Fruit fly (Drosophila melanogaster) whole organism, embryonic: ENCODE results near the gene Ufd1.

Experiments used
- Atf-2 ChIP-seq: fragments of 200-800 bp; sonication (Bioruptor generic); optimal IDR thresholded peaks from 2 replicates; lab custom pipeline; 2016; ENCODE audit warnings: missing biosample characterization, missing genetic modification characterization
- B-H1 ChIP-seq: fragments of 200-800 bp; sonication (Bioruptor generic); IDR thresholded peaks from 3 replicates; pipeline ENCODE4 v1.3.6; 2022; ENCODE audit warnings: missing biosample characterization, missing genetic modification characterization
- CG11723 ChIP-seq: fragments of 200-800 bp; sonication (Bioruptor generic); optimal IDR thresholded peaks from 2 replicates; lab custom pipeline; 2017; ENCODE audit warnings: missing biosample characterization, mild to moderate bottlenecking, missing genetic modification characterization
- CG12236 ChIP-seq: fragments of 200-800 bp; sonication (Bioruptor generic); optimal IDR thresholded peaks from 2 replicates; lab custom pipeline; 2016; ENCODE audit warnings: missing biosample characterization, missing genetic modification characterization
- CG12769 ChIP-seq: fragments of 200-800 bp; sonication (Bioruptor generic); optimal IDR thresholded peaks from 2 replicates; lab custom pipeline; 2019; ENCODE audit warnings: missing biosample characterization, mild to moderate bottlenecking, missing genetic modification characterization, moderate library complexity
- CG14965 ChIP-seq: fragments of 200-800 bp; sonication (Bioruptor generic); optimal IDR thresholded peaks from 2 replicates; lab custom pipeline; 2016; ENCODE audit warnings: missing biosample characterization, missing genetic modification characterization, borderline replicate concordance
- CG17328 ChIP-seq: fragments of 200-800 bp; sonication (Bioruptor generic); IDR thresholded peaks from 2 replicates; pipeline ENCODE4 v1.3.6; 2022; ENCODE audit warnings: missing biosample characterization, missing genetic modification characterization
- CG17361 ChIP-seq: fragments of 200-800 bp; sonication (Bioruptor generic); IDR thresholded peaks from 3 replicates; pipeline ENCODE4 v1.3.6; 2022; ENCODE audit warnings: missing biosample characterization, missing genetic modification characterization
- CG17912 ChIP-seq: fragments of 200-800 bp; sonication (Bioruptor generic); optimal IDR thresholded peaks from 2 replicates; lab custom pipeline; 2018; ENCODE audit warnings: missing biosample characterization, mild to moderate bottlenecking, missing genetic modification characterization
- CG1832 ChIP-seq: fragments of 200-800 bp; sonication (Bioruptor generic); optimal IDR thresholded peaks from 2 replicates; lab custom pipeline; 2017; ENCODE audit warnings: missing biosample characterization, mild to moderate bottlenecking, missing genetic modification characterization, inconsistent platforms
- CG30020 ChIP-seq: fragments of 200-800 bp; optimal IDR thresholded peaks from 2 replicates; lab custom pipeline; 2019; ENCODE audit warnings: missing biosample characterization, mild to moderate bottlenecking, missing genetic modification characterization, moderate library complexity
- CG31441 ChIP-seq: fragments of 200-800 bp; sonication (Bioruptor generic); IDR thresholded peaks from 2 replicates; pipeline ENCODE4 v1.3.6; 2022; ENCODE audit warnings: missing biosample characterization, missing genetic modification characterization
- CG6654 ChIP-seq: fragments of 200-800 bp; sonication (Bioruptor generic); optimal IDR thresholded peaks from 2 replicates; lab custom pipeline; 2017; ENCODE audit warnings: missing biosample characterization, mild to moderate bottlenecking, missing genetic modification characterization
- CG7357 ChIP-seq: fragments of 200-800 bp; sonication (Bioruptor generic); IDR thresholded peaks from 3 replicates; pipeline ENCODE4 v1.3.6; 2022; ENCODE audit warnings: missing biosample characterization, missing genetic modification characterization
- CG7372 ChIP-seq: fragments of 200-800 bp; sonication (Bioruptor generic); IDR thresholded peaks from 2 replicates; pipeline ENCODE4 v1.3.6; 2022; ENCODE audit warnings: missing biosample characterization, missing genetic modification characterization
- CG8290 ChIP-seq, 3 experiments: fragments of 200-800 bp; sonication (Bioruptor generic); optimal IDR thresholded peaks; 2 replicates each; lab custom pipeline; 2016 to 2019; ENCODE audit warnings: missing biosample characterization in 3 of 3, missing genetic modification characterization in 3 of 3, mild to moderate bottlenecking in 2 of 3, moderate library complexity in 1 of 3
- CG9797 ChIP-seq: fragments of 200-800 bp; sonication (Bioruptor generic); optimal IDR thresholded peaks from 3 replicates; lab custom pipeline; 2018; ENCODE audit warnings: missing biosample characterization, mild to moderate bottlenecking, missing genetic modification characterization
- D19B ChIP-seq: fragments of 200-800 bp; sonication (Bioruptor generic); optimal IDR thresholded peaks from 2 replicates; lab custom pipeline; 2017; ENCODE audit warnings: missing biosample characterization, mild to moderate bottlenecking, missing genetic modification characterization
- Dip3 ChIP-seq: fragments of 200-800 bp; sonication (Bioruptor generic); optimal IDR thresholded peaks from 3 replicates; lab custom pipeline; 2016; ENCODE audit warnings: missing biosample characterization, missing genetic modification characterization
- Eip74EF ChIP-seq, 2 experiments: fragments of 200-800 bp in 1 of 2; fragments of >200 bp in 1 of 2; sonication (Bioruptor generic) in 1 of 2; optimal IDR thresholded peaks; 2 replicates each; lab custom pipeline; 2017 to 2019; ENCODE audit warnings: missing biosample characterization in 2 of 2, missing genetic modification characterization in 2 of 2, mild to moderate bottlenecking in 1 of 2, moderate library complexity in 1 of 2
- Ets65A ChIP-seq: fragments of 200-800 bp; sonication (Bioruptor generic); peaks from one replicate; lab custom pipeline; 2016; ENCODE audit warnings: missing biosample characterization, missing genetic modification characterization
- Gsc ChIP-seq: fragments of 200-800 bp; sonication (Bioruptor generic); IDR thresholded peaks from 2 replicates; pipeline ENCODE4 v1.3.6; 2022; ENCODE audit warnings: missing biosample characterization, missing genetic modification characterization
- Max ChIP-seq: fragments of 200-800 bp; sonication (Bioruptor generic); optimal IDR thresholded peaks from 2 replicates; lab custom pipeline; 2016; ENCODE audit warnings: missing biosample characterization, mild to moderate bottlenecking, missing genetic modification characterization
- Myb ChIP-seq: fragments of 200-800 bp; sonication (Bioruptor generic); optimal IDR thresholded peaks from 2 replicates; lab custom pipeline; 2016; ENCODE audit warnings: missing biosample characterization, missing genetic modification characterization
- Nf-YC ChIP-seq: fragments of 200-800 bp; optimal IDR thresholded peaks from 3 replicates; lab custom pipeline; 2019; ENCODE audit warnings: missing biosample characterization, mild to moderate bottlenecking, missing genetic modification characterization, moderate library complexity
- Oli ChIP-seq: fragments of 200-800 bp; sonication (Bioruptor generic); optimal IDR thresholded peaks from 2 replicates; lab custom pipeline; 2018; ENCODE audit warnings: missing biosample characterization, mild to moderate bottlenecking, missing genetic modification characterization, moderate library complexity
- PHDP ChIP-seq: fragments of 200-800 bp; sonication (Bioruptor generic); optimal IDR thresholded peaks from 3 replicates; lab custom pipeline; 2018; ENCODE audit warnings: missing biosample characterization, mild to moderate bottlenecking, missing genetic modification characterization, moderate library complexity
- Ptx1 ChIP-seq: fragments of 200-800 bp; sonication (Bioruptor generic); IDR thresholded peaks from 2 replicates; pipeline ENCODE4 v1.3.6; 2022; ENCODE audit warnings: missing biosample characterization, missing genetic modification characterization
- aop ChIP-seq: fragments of 200-800 bp; sonication (Bioruptor generic); IDR thresholded peaks from 2 replicates; pipeline ENCODE4 v1.3.6; 2022; ENCODE audit warnings: missing biosample characterization, missing genetic modification characterization
- bcd ChIP-seq: fragments of 200-800 bp; sonication (Bioruptor generic); optimal IDR thresholded peaks from 2 replicates; lab custom pipeline; 2017; ENCODE audit warnings: missing biosample characterization, mild to moderate bottlenecking, missing genetic modification characterization
- chm ChIP-seq: fragments of 200-800 bp; sonication (Bioruptor generic); IDR thresholded peaks from 2 replicates; pipeline ENCODE4 v1.3.6; 2022; ENCODE audit warnings: missing biosample characterization, missing genetic modification characterization
- cwo ChIP-seq: fragments of 200-800 bp; sonication (Bioruptor generic); optimal IDR thresholded peaks from 3 replicates; lab custom pipeline; 2017; ENCODE audit warnings: missing biosample characterization, missing genetic modification characterization, mild to moderate bottlenecking, moderate library complexity, missing genetic modification reagents
- disco-r ChIP-seq: fragments of 200-800 bp; sonication (Bioruptor generic); optimal IDR thresholded peaks from 2 replicates; lab custom pipeline; 2016; ENCODE audit warnings: missing biosample characterization, missing genetic modification characterization
- esg ChIP-seq: fragments of 200-800 bp; sonication (Bioruptor generic); conservative IDR thresholded peaks from 2 replicates; pipeline ENCODE4 v1.3.6; 2022; ENCODE audit warnings: missing biosample characterization, missing genetic modification characterization
- eve ChIP-seq, 2 experiments: fragments of >200 bp; optimal IDR thresholded peaks; 2 replicates each; lab custom pipeline; 2017; ENCODE audit warnings: missing biosample characterization in 2 of 2, missing genetic modification characterization in 2 of 2
- fru ChIP-seq: fragments of >200 bp; optimal IDR thresholded peaks from 2 replicates; lab custom pipeline; 2017
- fu2 ChIP-seq: fragments of 200-800 bp; sonication (Bioruptor generic); optimal IDR thresholded peaks from 2 replicates; lab custom pipeline; 2016; ENCODE audit warnings: missing biosample characterization, missing genetic modification characterization
- her ChIP-seq: fragments of 200-800 bp; sonication (Bioruptor generic); optimal IDR thresholded peaks from 2 replicates; lab custom pipeline; 2016; ENCODE audit warnings: missing biosample characterization, missing genetic modification characterization
- kah ChIP-seq: fragments of 200-800 bp; sonication (Bioruptor generic); optimal IDR thresholded peaks from 2 replicates; lab custom pipeline; 2018; ENCODE audit warnings: missing biosample characterization, mild to moderate bottlenecking, missing genetic modification characterization
- lov ChIP-seq, 2 experiments: fragments of 200-800 bp in 1 of 2; fragments of >200 bp in 1 of 2; sonication (Bioruptor generic) in 1 of 2; IDR thresholded peaks in 1 of 2; optimal IDR thresholded peaks in 1 of 2; 2 replicates in 1 of 2; 3 replicates in 1 of 2; pipeline versions ENCODE4 v1.3.6 to Lab custom; 2017 to 2022; ENCODE audit warnings: missing biosample characterization in 1 of 2, missing genetic modification characterization in 1 of 2
- luna ChIP-seq: fragments of 200-800 bp; sonication (Bioruptor generic); optimal IDR thresholded peaks from 2 replicates; lab custom pipeline; 2016; ENCODE audit warnings: missing biosample characterization, missing genetic modification characterization
- nom ChIP-seq: fragments of 200-800 bp; sonication (Bioruptor generic); optimal IDR thresholded peaks from 2 replicates; lab custom pipeline; 2017; ENCODE audit warnings: missing biosample characterization, missing genetic modification characterization, mild to moderate bottlenecking, moderate library complexity, missing genetic modification reagents
- prd ChIP-seq, 3 experiments: fragments of >200 bp in 2 of 3; fragments of 200-800 bp in 1 of 3; sonication (Bioruptor generic) in 1 of 3; optimal IDR thresholded peaks in 2 of 3; IDR thresholded peaks in 1 of 3; 2 replicates in 2 of 3; 3 replicates in 1 of 3; pipeline versions ENCODE4 v1.3.6 to Lab custom; 2017 to 2022; ENCODE audit warnings: missing biosample characterization in 1 of 3, missing genetic modification characterization in 1 of 3
- ranshi ChIP-seq: fragments of 200-800 bp; sonication (Bioruptor generic); IDR thresholded peaks from 2 replicates; pipeline ENCODE4 v1.3.6; 2022; ENCODE audit warnings: missing biosample characterization, missing genetic modification characterization
- shn ChIP-seq: fragments of 200-800 bp; sonication (Bioruptor generic); optimal IDR thresholded peaks from 3 replicates; lab custom pipeline; 2016; ENCODE audit warnings: missing biosample characterization, missing genetic modification characterization
- sna ChIP-seq: fragments of 200-800 bp; sonication (Bioruptor generic); IDR thresholded peaks from 2 replicates; pipeline ENCODE4 v1.3.6; 2022; ENCODE audit warnings: missing biosample characterization, missing genetic modification characterization; ENCODE audit not compliant: partially characterized antibody
- ssp ChIP-seq: fragments of 200-800 bp; sonication (Bioruptor generic); IDR thresholded peaks from 2 replicates; pipeline ENCODE4 v1.3.6; 2022; ENCODE audit warnings: missing biosample characterization, missing genetic modification characterization
- zfh2 ChIP-seq: fragments of 200-800 bp; sonication (Bioruptor generic); optimal IDR thresholded peaks from 2 replicates; lab custom pipeline; 2016; ENCODE audit warnings: missing biosample characterization, missing genetic modification characterization

Gene Ufd1

DNA sequence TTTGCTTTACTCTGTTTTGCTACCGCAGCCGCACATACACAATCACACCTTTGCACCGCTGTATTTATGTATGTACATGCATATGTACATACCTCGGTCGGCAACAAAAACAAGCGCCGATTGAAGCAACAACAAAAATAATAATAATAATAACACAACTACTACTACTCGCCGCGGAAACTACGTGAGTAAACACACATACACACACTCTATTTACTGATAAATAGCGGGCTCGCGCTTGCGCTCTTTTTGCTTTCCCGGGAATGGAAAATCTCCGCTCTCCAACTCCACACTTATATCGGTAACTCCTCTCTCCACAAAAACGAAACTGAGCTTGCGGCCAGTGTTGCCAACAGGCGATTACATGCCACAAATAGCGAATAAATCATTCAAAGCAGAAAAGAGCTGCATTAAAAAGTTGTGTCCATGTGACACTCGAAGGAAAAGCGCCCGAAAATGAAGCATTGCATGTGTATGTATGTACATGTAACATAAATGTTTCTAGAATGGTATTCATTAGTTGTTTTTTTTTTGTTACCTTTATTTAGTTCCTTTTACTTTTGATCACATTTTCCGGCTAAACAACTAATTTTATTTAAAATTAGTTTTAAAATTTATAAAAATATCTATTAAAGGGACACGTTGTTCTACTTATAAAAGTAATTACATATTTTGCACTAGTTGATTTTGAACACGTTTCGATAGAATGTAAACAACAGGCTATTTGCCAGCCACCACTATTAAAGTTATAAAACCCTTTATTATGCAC lies 4.2 kb downstream of the Ufd1 start (continued):
- peak; percentile 26 for TF ChIP-seq CG9797 (GFP tag; lab: Kevin White, UChicago)
- no peak for TF ChIP-seq Ets65A (GFP tag; lab: Kevin White, UChicago)
- TF ChIP-seq her (GFP tag; lab: Kevin White, UChicago), result peak; percentile 1
- TF ChIP-seq prd (optimal IDR thresholded peaks at IDR 0.05; lab: Kevin White, UChicago), result no peak
- peak; percentile 47; the same call in 2 of the 3 replicates for TF ChIP-seq prd (GFP tag; IDR thresholded peaks at IDR 0.05; lab: Robert Waterston, UW)
- TF ChIP-seq ssp (GFP tag; lab: Robert Waterston, UW), result no peak
- no peak for TF ChIP-seq CG14965 (GFP tag; lab: Kevin White, UChicago)
- peak; percentile 22 for TF ChIP-seq D19B (GFP tag; lab: Kevin White, UChicago)
- TF ChIP-seq CG6654 (GFP tag; lab: Kevin White, UChicago), result no peak
- peak; percentile 55 for TF ChIP-seq cwo (GFP tag; lab: Kevin White, UChicago)
- TF ChIP-seq sna, result no peak
- TF ChIP-seq CG17361 (GFP tag; lab: Robert Waterston, UW), result peak; percentile 64; the same call in 1 of the 3 replicates
- TF ChIP-seq CG12769, result peak; percentile 91
- TF ChIP-seq B-H1, result no peak
- peak; percentile 69 for TF ChIP-seq CG11723 (GFP tag; lab: Kevin White, UChicago)
- TF ChIP-seq Max (GFP tag; lab: Kevin White, UChicago), result peak; percentile 49
- peak; percentile 58 for TF ChIP-seq kah (GFP tag; lab: Kevin White, UChicago)
- peak; percentile 83 for TF ChIP-seq CG12236
- no peak for TF ChIP-seq CG7372 (GFP tag; lab: Robert Waterston, UW)
- TF ChIP-seq lov (optimal IDR thresholded peaks at IDR 0.05; lab: Kevin White, UChicago), result no peak
- peak; percentile 84; the same call in 2 of the 3 replicates for TF ChIP-seq lov (GFP tag; IDR thresholded peaks at IDR 0.05; lab: Robert Waterston, UW)
- TF ChIP-seq CG17912 (GFP tag; lab: Kevin White, UChicago), result peak; percentile 92
- TF ChIP-seq shn, result peak; percentile 58
- peak; percentile 31 for TF ChIP-seq Dip3 (GFP tag; lab: Kevin White, UChicago)
- TF ChIP-seq aop (GFP tag; lab: Robert Waterston, UW), result no peak
- TF ChIP-seq fu2 (GFP tag; lab: Kevin White, UChicago), result no peak
- no peak for TF ChIP-seq Gsc (GFP tag; lab: Robert Waterston, UW)
- TF ChIP-seq Ptx1, result no peak
- no peak for TF ChIP-seq eve (GFP tag; optimal IDR thresholded peaks at IDR 0.05; lab: Kevin White, UChicago)
- no peak for TF ChIP-seq luna (GFP tag; lab: Kevin White, UChicago)
- no peak for TF ChIP-seq Oli (tag; lab: Kevin White, UChicago)
- TF ChIP-seq fru (lab: Kevin White, UChicago), result no peak
- peak; percentile 25 for TF ChIP-seq CG31441
- TF ChIP-seq CG17328 (GFP tag; lab: Robert Waterston, UW), result peak; percentile 69
- no peak for TF ChIP-seq CG30020
- peak; percentile 55 for TF ChIP-seq PHDP (tag; lab: Kevin White, UChicago)
- peak; percentile 31; the same call in 1 of the 2 replicates for TF ChIP-seq ranshi (GFP tag; lab: Robert Waterston, UW)
- TF ChIP-seq CG1832 (GFP tag; lab: Kevin White, UChicago), result no peak
- no peak for TF ChIP-seq CG7357 (GFP tag; lab: Robert Waterston, UW)
- peak; percentile 24 for TF ChIP-seq Nf-YC
- TF ChIP-seq Eip74EF (GFP tag; optimal IDR thresholded peaks at IDR 0.05; lab: Kevin White, UChicago), result peak in 1 of 2 experiments; percentile 75
- TF ChIP-seq Atf-2 (GFP tag; lab: Kevin White, UChicago), result peak; percentile 55
- no peak; the same call in none of the 2 replicates for TF ChIP-seq chm (GFP tag; lab: Robert Waterston, UW)
- peak; percentile 73 for TF ChIP-seq nom
- TF ChIP-seq bcd (GFP tag; lab: Kevin White, UChicago), result no peak
- peak; percentile 43 for TF ChIP-seq CG8290 (GFP tag; optimal IDR thresholded peaks at IDR 0.05; lab: Kevin White, UChicago)
- peak; percentile 87 to 88 for TF ChIP-seq CG8290 (tag; optimal IDR thresholded peaks at IDR 0.05; lab: Kevin White, UChicago)
- peak; percentile 37 for TF ChIP-seq Myb
- peak; percentile 76 for TF ChIP-seq disco-r (GFP tag; lab: Kevin White, UChicago)
- TF ChIP-seq zfh2 (GFP tag; lab: Kevin White, UChicago), result no peak
- TF ChIP-seq esg (GFP tag; lab: Robert Waterston, UW), result no peak
